Fruit fly (Drosophila melanogaster) whole organism, wandering third instar larva: ENCODE measurements around the gene CG17108.

Experiments used
- Abd-B ChIP-seq: fragments of >200 bp; optimal IDR thresholded peaks from 2 replicates; lab custom pipeline; 2017; ENCODE audit warnings: missing biosample characterization, missing genetic modification characterization
- CG32264 ChIP-seq: fragments of 200-800 bp; sonication (Bioruptor generic); optimal IDR thresholded peaks from 2 replicates; lab custom pipeline; 2016; ENCODE audit warnings: missing biosample characterization, missing genetic modification characterization
- Jra ChIP-seq: sonication (Bioruptor generic); optimal IDR thresholded peaks from 2 replicates; lab custom pipeline; 2016; ENCODE audit warnings: missing biosample characterization, missing genetic modification characterization
- Myc ChIP-seq: fragments of >200 bp; optimal IDR thresholded peaks from 2 replicates; lab custom pipeline; 2017
- Sp1 ChIP-seq: fragments of 200-800 bp; sonication (Bioruptor generic); optimal IDR thresholded peaks from 3 replicates; lab custom pipeline; 2019; ENCODE audit warnings: missing biosample characterization, mild to moderate bottlenecking, missing genetic modification characterization, moderate library complexity
- ey ChIP-seq: fragments of 200-800 bp; sonication (Bioruptor generic); optimal IDR thresholded peaks from 2 replicates; lab custom pipeline; 2016; ENCODE audit warnings: missing biosample characterization, missing genetic modification characterization

dm6 chr2L:10709353-10709752 is 15.4 kb upstream of the CG17108 start, which contains the start of gene Lip2:
- TF ChIP-seq CG32264 (GFP tag; lab: Kevin White, UChicago) (no peak), Abd-B (GFP tag; lab: Kevin White, UChicago) (no peak), Jra (GFP tag; lab: Kevin White, UChicago) (no peak), Myc (lab: Kevin White, UChicago) (no peak), Sp1 (GFP tag; lab: Kevin White, UChicago) (no peak), ey (GFP tag; lab: Kevin White, UChicago) (no peak)
